Fruit fly (Drosophila melanogaster) whole organism, pupa: ENCODE data around the gene CG44044.

ENCODE experiments used
- CG10348 ChIP-seq: fragments of 200-800 bp; sonication (Bioruptor generic); IDR thresholded peaks from 2 replicates; pipeline ENCODE4 v1.3.6; 2022; ENCODE audit warnings: missing biosample characterization, missing genetic modification characterization
- CG12605 ChIP-seq: fragments of 200-800 bp; sonication (Bioruptor generic); IDR thresholded peaks from 2 replicates; pipeline ENCODE4 v1.3.6; 2022; ENCODE audit warnings: missing biosample characterization, missing genetic modification characterization
- CG13204 ChIP-seq: fragments of 200-800 bp; sonication (Bioruptor generic); optimal IDR thresholded peaks from 2 replicates; lab custom pipeline; 2018; ENCODE audit warnings: missing biosample characterization, mild to moderate bottlenecking, missing genetic modification characterization, moderate library complexity
- CG15710 ChIP-seq: fragments of 200-800 bp; sonication (Bioruptor generic); optimal IDR thresholded peaks from 2 replicates; lab custom pipeline; 2018; ENCODE audit warnings: missing biosample characterization, mild to moderate bottlenecking, missing genetic modification characterization, moderate library complexity
- CG17806 ChIP-seq: fragments of 200-800 bp; sonication (Bioruptor generic); optimal IDR thresholded peaks from 2 replicates; lab custom pipeline; 2018; ENCODE audit warnings: missing biosample characterization, mild to moderate bottlenecking, missing genetic modification characterization, moderate library complexity
- CG4496 ChIP-seq: fragments of 200-800 bp; sonication (Bioruptor generic); IDR thresholded peaks from 3 replicates; pipeline ENCODE4 v1.3.6; 2022; ENCODE audit warnings: missing biosample characterization, missing genetic modification characterization
- CG8159 ChIP-seq: fragments of 200-800 bp; sonication (Bioruptor generic); optimal IDR thresholded peaks from 3 replicates; lab custom pipeline; 2018; ENCODE audit warnings: missing biosample characterization, mild to moderate bottlenecking, missing genetic modification characterization, moderate library complexity
- CG9948 ChIP-seq: fragments of 200-800 bp; sonication (Bioruptor generic); optimal IDR thresholded peaks from 2 replicates; lab custom pipeline; 2018; ENCODE audit warnings: missing biosample characterization, mild to moderate bottlenecking, missing genetic modification characterization, moderate library complexity
- D1 ChIP-seq: fragments of 200-800 bp; sonication (Bioruptor generic); optimal IDR thresholded peaks from 2 replicates; lab custom pipeline; 2018; ENCODE audit warnings: missing biosample characterization, mild to moderate bottlenecking, missing genetic modification characterization, moderate library complexity
- EcR ChIP-seq: fragments of 200-800 bp; sonication (Bioruptor generic); optimal IDR thresholded peaks from 3 replicates; lab custom pipeline; 2019; ENCODE audit warnings: missing biosample characterization, missing genetic modification characterization, mild to moderate bottlenecking, moderate library complexity, missing genetic modification reagents
- Pif1A ChIP-seq: fragments of 200-800 bp; sonication (Bioruptor generic); optimal IDR thresholded peaks from 3 replicates; lab custom pipeline; 2016; ENCODE audit warnings: missing biosample characterization, missing genetic modification characterization
- Pif1B ChIP-seq: fragments of 200-800 bp; sonication (Bioruptor generic); optimal IDR thresholded peaks from 3 replicates; lab custom pipeline; 2016; ENCODE audit warnings: missing biosample characterization, missing genetic modification characterization
- gl ChIP-seq: fragments of 200-800 bp; sonication (Bioruptor generic); optimal IDR thresholded peaks from 2 replicates; lab custom pipeline; 2018; ENCODE audit warnings: missing biosample characterization, mild to moderate bottlenecking, missing genetic modification characterization
- rn ChIP-seq: fragments of 200-800 bp; sonication (Bioruptor generic); IDR thresholded peaks from 2 replicates; pipeline ENCODE4 v1.3.6; 2022; ENCODE audit warnings: missing biosample characterization, missing genetic modification characterization

dm6 chr3R:16350400-16350799, 28.8 kb downstream of the CG44044 start:
- TF ChIP-seq Pif1A (GFP tag; lab: Kevin White, UChicago) (no peak), CG12605 (no peak), CG17806 (tag; lab: Kevin White, UChicago) (no peak), CG10348 (no peak), gl (no peak), EcR (no peak), CG15710 (tag; lab: Kevin White, UChicago) (no peak), CG13204 (no peak), CG8159 (tag; lab: Kevin White, UChicago) (no peak), CG9948 (tag; lab: Kevin White, UChicago) (no peak), rn (GFP tag; lab: Robert Waterston, UW) (no peak), CG4496 (GFP tag; lab: Robert Waterston, UW) (no peak), Pif1B (GFP tag; lab: Kevin White, UChicago) (no peak), D1 (no peak)
